Worm (Caenorhabditis elegans) whole organism, late embryonic: ENCODE measurements around the gene Y49F6B.14.

Source experiments
- C08G9.2 ChIP-seq: sonication (generic microtip); optimal IDR thresholded peaks from 2 replicates; lab custom pipeline; 2016; ENCODE audit warnings: mild to moderate bottlenecking, missing genetic modification characterization, moderate library complexity, missing compliant biosample characterization
- C38D4.7 ChIP-seq: fragments of 200-800 bp; sonication (Bioruptor generic); optimal IDR thresholded peaks from 2 replicates; lab custom pipeline; 2018; ENCODE audit warnings: mild to moderate bottlenecking, missing genetic modification characterization, moderate library complexity, missing compliant biosample characterization
- F13H6.1 ChIP-seq: sonication (generic microtip); optimal IDR thresholded peaks from 2 replicates; lab custom pipeline; 2016; ENCODE audit warnings: missing genetic modification characterization, missing compliant biosample characterization
- K02D7.2 ChIP-seq: sonication (generic microtip); optimal IDR thresholded peaks from 2 replicates; lab custom pipeline; 2017; ENCODE audit warnings: mild to moderate bottlenecking, missing genetic modification characterization, missing compliant biosample characterization
- K09A11.1 ChIP-seq: sonication (generic microtip); optimal IDR thresholded peaks from 2 replicates; lab custom pipeline; 2017; ENCODE audit warnings: antibody characterized with exemption, mild to moderate bottlenecking, missing genetic modification characterization, missing compliant biosample characterization; ENCODE audit not compliant: insufficient read depth
- Y22D7AL.16 ChIP-seq: sonication (generic microtip); optimal IDR thresholded peaks from 2 replicates; lab custom pipeline; 2016; ENCODE audit warnings: missing genetic modification characterization, missing compliant biosample characterization
- ahr-1 ChIP-seq: sonication (generic microtip); optimal IDR thresholded peaks from 2 replicates; lab custom pipeline; 2016; ENCODE audit warnings: missing genetic modification characterization, missing compliant biosample characterization
- ceh-14 ChIP-seq: sonication (generic microtip); optimal IDR thresholded peaks from 2 replicates; lab custom pipeline; 2016; ENCODE audit warnings: missing genotype, missing genetic modification characterization, missing compliant biosample characterization
- ceh-18 ChIP-seq: sonication (generic microtip); optimal IDR thresholded peaks from 2 replicates; lab custom pipeline; 2016; ENCODE audit warnings: missing genetic modification characterization, missing compliant biosample characterization
- ceh-30 ChIP-seq: fragments of 150-350 bp; optimal IDR thresholded peaks from 2 replicates; lab custom pipeline; 2014; ENCODE audit warnings: missing biosample characterization, missing genetic modification characterization
- ceh-31 ChIP-seq: sonication (generic microtip); optimal IDR thresholded peaks from 2 replicates; lab custom pipeline; 2016; ENCODE audit warnings: missing genetic modification characterization, missing compliant biosample characterization
- ceh-34 ChIP-seq: sonication (generic microtip); optimal IDR thresholded peaks from 2 replicates; lab custom pipeline; 2016; ENCODE audit warnings: mild to moderate bottlenecking, missing genetic modification characterization, missing compliant biosample characterization
- ceh-6 ChIP-seq: fragments of 200-800 bp; sonication (Bioruptor generic); optimal IDR thresholded peaks from 2 replicates; lab custom pipeline; 2018; ENCODE audit warnings: mild to moderate bottlenecking, missing genetic modification characterization, missing compliant biosample characterization
- ceh-9 ChIP-seq: sonication (generic microtip); optimal IDR thresholded peaks from 2 replicates; lab custom pipeline; 2016; ENCODE audit warnings: mild to moderate bottlenecking, missing genetic modification characterization, inconsistent platforms, missing compliant biosample characterization
- che-1 ChIP-seq: sonication (generic microtip); optimal IDR thresholded peaks from 2 replicates; lab custom pipeline; 2016; ENCODE audit warnings: mild to moderate bottlenecking, missing genetic modification characterization, missing compliant biosample characterization
- dve-1 ChIP-seq: sonication (generic microtip); optimal IDR thresholded peaks from 2 replicates; lab custom pipeline; 2017; ENCODE audit warnings: antibody characterized with exemption, mild to moderate bottlenecking, missing genetic modification characterization, missing compliant biosample characterization
- elt-2 ChIP-seq: sonication (generic microtip); optimal IDR thresholded peaks from 2 replicates; lab custom pipeline; 2016; ENCODE audit warnings: missing genetic modification reagents, missing genetic modification characterization, missing compliant biosample characterization
- ets-4 ChIP-seq: sonication (generic microtip); optimal IDR thresholded peaks from 2 replicates; lab custom pipeline; 2016; ENCODE audit warnings: missing genetic modification characterization, missing compliant biosample characterization
- fax-1 ChIP-seq: sonication (generic microtip); optimal IDR thresholded peaks from 2 replicates; lab custom pipeline; 2016; ENCODE audit warnings: missing genotype, missing genetic modification characterization, missing compliant biosample characterization
- fkh-10 ChIP-seq: fragments of 150-350 bp; optimal IDR thresholded peaks from 2 replicates; lab custom pipeline; 2014; ENCODE audit warnings: missing biosample characterization, missing genetic modification reagents, missing genetic modification characterization
- gmeb-2 ChIP-seq: sonication (generic microtip); optimal IDR thresholded peaks from 2 replicates; lab custom pipeline; 2016; ENCODE audit warnings: missing genetic modification characterization, inconsistent platforms, missing compliant biosample characterization
- hlh-13 ChIP-seq: fragments of 200-800 bp; sonication (Bioruptor generic); optimal IDR thresholded peaks from 2 replicates; lab custom pipeline; 2018; ENCODE audit warnings: mild to moderate bottlenecking, missing genetic modification characterization, missing compliant biosample characterization
- hlh-15 ChIP-seq: sonication (generic microtip); optimal IDR thresholded peaks from 2 replicates; lab custom pipeline; 2016; ENCODE audit warnings: missing genetic modification characterization, missing compliant biosample characterization
- hlh-6 ChIP-seq: sonication (generic microtip); optimal IDR thresholded peaks from 2 replicates; lab custom pipeline; 2016; ENCODE audit warnings: missing genotype, missing genetic modification characterization, missing compliant biosample characterization
- hlh-8 ChIP-seq: sonication (generic microtip); optimal IDR thresholded peaks from 2 replicates; lab custom pipeline; 2016; ENCODE audit warnings: missing genotype, missing genetic modification characterization, missing compliant biosample characterization
- lim-6 ChIP-seq: sonication (generic microtip); optimal IDR thresholded peaks from 2 replicates; lab custom pipeline; 2016; ENCODE audit warnings: missing genetic modification characterization, missing compliant biosample characterization
- madf-2 ChIP-seq: sonication (generic microtip); optimal IDR thresholded peaks from 2 replicates; lab custom pipeline; 2017; ENCODE audit warnings: missing genetic modification characterization, missing compliant biosample characterization
- mec-3 ChIP-seq: sonication (generic microtip); optimal IDR thresholded peaks from 2 replicates; lab custom pipeline; 2016; ENCODE audit warnings: borderline replicate concordance, missing genetic modification characterization, missing compliant biosample characterization
- nfya-1 ChIP-seq: sonication (generic microtip); optimal IDR thresholded peaks from 2 replicates; lab custom pipeline; 2017; ENCODE audit warnings: missing genetic modification characterization, mild to moderate bottlenecking, missing compliant biosample characterization, antibody characterized with exemption, moderate library complexity
- nhr-232 ChIP-seq: sonication (generic microtip); optimal IDR thresholded peaks from 2 replicates; lab custom pipeline; 2016; ENCODE audit warnings: missing genetic modification characterization, missing compliant biosample characterization
- npax-4 ChIP-seq: sonication (generic microtip); optimal IDR thresholded peaks from 2 replicates; lab custom pipeline; 2016; ENCODE audit warnings: missing genetic modification characterization, missing compliant biosample characterization
- odd-2 ChIP-seq: sonication (generic microtip); optimal IDR thresholded peaks from 2 replicates; lab custom pipeline; 2017; ENCODE audit warnings: antibody characterized with exemption, mild to moderate bottlenecking, missing genetic modification characterization, missing compliant biosample characterization
- pag-3 ChIP-seq: sonication (generic microtip); optimal IDR thresholded peaks from 2 replicates; lab custom pipeline; 2016; ENCODE audit warnings: missing compliant biosample characterization, missing genetic modification characterization, borderline replicate concordance
- pax-1 ChIP-seq: fragments of 150-350 bp; optimal IDR thresholded peaks from 2 replicates; lab custom pipeline; 2014; ENCODE audit warnings: missing biosample characterization, missing genetic modification characterization
- ref-2 ChIP-seq: sonication (generic microtip); optimal IDR thresholded peaks from 2 replicates; lab custom pipeline; 2016; ENCODE audit warnings: missing genetic modification characterization, missing compliant biosample characterization
- rnt-1 ChIP-seq: sonication (generic microtip); optimal IDR thresholded peaks from 2 replicates; lab custom pipeline; 2016; ENCODE audit warnings: missing genetic modification characterization, missing compliant biosample characterization
- sdc-2 ChIP-seq: sonication (generic microtip); optimal IDR thresholded peaks from 2 replicates; lab custom pipeline; 2016; ENCODE audit warnings: missing genotype, missing genetic modification characterization, missing compliant biosample characterization
- sox-2 ChIP-seq: fragments of 200-800 bp; sonication (Bioruptor generic); IDR thresholded peaks from 2 replicates; pipeline ENCODE4 v1.3.6; 2022; ENCODE audit warnings: missing genetic modification reagents, missing genetic modification characterization, missing compliant biosample characterization
- tbx-2 ChIP-seq: sonication (generic microtip); optimal IDR thresholded peaks from 2 replicates; lab custom pipeline; 2016; ENCODE audit warnings: missing genetic modification characterization, missing compliant biosample characterization
- tbx-7 ChIP-seq: sonication (generic microtip); optimal IDR thresholded peaks from 2 replicates; lab custom pipeline; 2016; ENCODE audit warnings: missing genotype, missing genetic modification characterization, missing compliant biosample characterization
- ttx-3 ChIP-seq: sonication (generic microtip); optimal IDR thresholded peaks from 2 replicates; lab custom pipeline; 2016; ENCODE audit warnings: missing genetic modification reagents, missing genetic modification characterization, missing compliant biosample characterization
- unc-3 ChIP-seq, 2 experiments: fragments of 200-800 bp in 1 of 2; sonication (Bioruptor generic) in 1 of 2; sonication (generic microtip) in 1 of 2; conservative IDR thresholded peaks in 1 of 2; optimal IDR thresholded peaks in 1 of 2; 2 replicates each; pipeline versions ENCODE4 v1.3.6 to Lab custom; 2016 to 2022; ENCODE audit warnings: missing compliant biosample characterization in 2 of 2, missing genetic modification characterization in 2 of 2, missing genetic modification reagents in 1 of 2
- unc-42 ChIP-seq: sonication (generic microtip); optimal IDR thresholded peaks from 2 replicates; lab custom pipeline; 2016; ENCODE audit warnings: missing genotype, missing genetic modification characterization, missing compliant biosample characterization
- unc-55 ChIP-seq: sonication (generic microtip); optimal IDR thresholded peaks from 2 replicates; lab custom pipeline; 2017; ENCODE audit warnings: missing biosample characterization, missing genetic modification reagents, missing genetic modification characterization
- zip-5 ChIP-seq: sonication (generic microtip); optimal IDR thresholded peaks from 2 replicates; lab custom pipeline; 2016; ENCODE audit warnings: missing genetic modification characterization, missing compliant biosample characterization

The Y49F6B.14 gene

ce11 chrII:3520988-3521850 is 5.9 kb upstream of the Y49F6B.14 start, which contains the start of gene W09G10.9 (continued):
- TF ChIP-seq mec-3 (tag; lab: Kevin White, UChicago) = no peak
- peak; percentile 39 for TF ChIP-seq ceh-31 (tag; lab: Kevin White, UChicago)
- TF ChIP-seq ceh-9 (tag; lab: Kevin White, UChicago) = peak; percentile 6
- peak; percentile 13 for TF ChIP-seq ceh-14 (tag; lab: Kevin White, UChicago)
- TF ChIP-seq dve-1 = peak; percentile 12
- TF ChIP-seq hlh-15 (tag; lab: Kevin White, UChicago) = peak; percentile 49
- no peak for TF ChIP-seq tbx-7
- TF ChIP-seq ahr-1 = peak; percentile 46
- TF ChIP-seq F13H6.1 (tag; lab: Kevin White, UChicago) = no peak
- TF ChIP-seq hlh-13 = peak; percentile 54
- TF ChIP-seq madf-2 = peak; percentile 76
- peak; percentile 80 for TF ChIP-seq tbx-2 (tag; lab: Kevin White, UChicago)
- peak; percentile 62 for TF ChIP-seq ceh-34 (tag; lab: Kevin White, UChicago)
- peak; percentile 65 for TF ChIP-seq nhr-232
- TF ChIP-seq unc-55 (GFP tag; lab: Kevin White, UChicago) = no peak
- peak; percentile 83 for TF ChIP-seq ceh-6 (GFP tag; lab: Kevin White, UChicago)
- TF ChIP-seq unc-42 (tag; lab: Kevin White, UChicago) = no peak
- peak; percentile 63 for TF ChIP-seq C38D4.7 (GFP tag; lab: Kevin White, UChicago)
- peak; percentile 63 for TF ChIP-seq rnt-1 (tag; lab: Kevin White, UChicago)
- peak; percentile 51 for TF ChIP-seq zip-5 (tag; lab: Kevin White, UChicago)
- no peak for TF ChIP-seq lim-6
- no peak for TF ChIP-seq odd-2 (tag; lab: Kevin White, UChicago)
- no peak for TF ChIP-seq fkh-10 (GFP tag; lab: Kevin White, UChicago)
- peak; percentile 68 for TF ChIP-seq ttx-3 (tag; lab: Kevin White, UChicago)
- peak; percentile 57 for TF ChIP-seq nfya-1

- peak; percentile 59 for TF ChIP-seq tbx-7
- peak; percentile 52 for TF ChIP-seq gmeb-2 (tag; lab: Kevin White, UChicago)
- TF ChIP-seq ceh-34 (tag; lab: Kevin White, UChicago) = peak; percentile 51
- peak; percentile 12 for TF ChIP-seq F13H6.1 (tag; lab: Kevin White, UChicago)
- TF ChIP-seq pag-3 = peak; percentile 19
- peak; percentile 85 for TF ChIP-seq unc-42 (tag; lab: Kevin White, UChicago)
- TF ChIP-seq C08G9.2 (tag; lab: Kevin White, UChicago) = peak; percentile 67
- peak; percentile 88 for TF ChIP-seq dve-1
- TF ChIP-seq elt-2 (tag; lab: Kevin White, UChicago) = peak; percentile 93
- TF ChIP-seq hlh-15 (tag; lab: Kevin White, UChicago) = peak; percentile 37
- peak; percentile 44 for TF ChIP-seq fax-1 (tag; lab: Kevin White, UChicago)
- TF ChIP-seq hlh-8 (tag; lab: Kevin White, UChicago) = peak; percentile 9
- TF ChIP-seq ttx-3 (tag; lab: Kevin White, UChicago) = peak; percentile 60
- TF ChIP-seq npax-4 (tag; lab: Kevin White, UChicago) = peak; percentile 46
- no peak for TF ChIP-seq unc-3 (GFP tag; conservative IDR thresholded peaks at IDR 0.05; lab: Robert Waterston, UW)
- peak; percentile 50 for TF ChIP-seq unc-3 (tag; optimal IDR thresholded peaks at IDR 0.05; lab: Kevin White, UChicago)
- peak; percentile 64 for TF ChIP-seq nfya-1
- TF ChIP-seq ceh-9 (tag; lab: Kevin White, UChicago) = peak; percentile 27
- no peak for TF ChIP-seq pax-1 (tag; lab: Kevin White, UChicago)
- TF ChIP-seq ceh-18 (tag; lab: Kevin White, UChicago) = peak; percentile 71
- no peak; the same call in 1 of the 2 replicates for TF ChIP-seq sox-2 (GFP tag; lab: Robert Waterston, UW)
- TF ChIP-seq K09A11.1 = peak; percentile 69
- peak; percentile 57 for TF ChIP-seq sdc-2
- TF ChIP-seq che-1 (tag; lab: Kevin White, UChicago) = peak; percentile 75
- TF ChIP-seq K02D7.2 (tag; lab: Kevin White, UChicago) = peak; percentile 61
- no peak for TF ChIP-seq unc-55 (GFP tag; lab: Kevin White, UChicago)
- no peak for TF ChIP-seq ahr-1
- no peak for TF ChIP-seq ceh-30 (tag; lab: Kevin White, UChicago)
- TF ChIP-seq ref-2 (tag; lab: Kevin White, UChicago) = peak; percentile 81
- peak; percentile 34 for TF ChIP-seq rnt-1 (tag; lab: Kevin White, UChicago)
- peak; percentile 46 for TF ChIP-seq Y22D7AL.16 (tag; lab: Kevin White, UChicago)
- TF ChIP-seq ceh-31 (tag; lab: Kevin White, UChicago) = peak; percentile 54
- peak; percentile 5 for TF ChIP-seq ets-4 (tag; lab: Kevin White, UChicago)
- peak; percentile 43 for TF ChIP-seq lim-6
- peak; percentile 85 for TF ChIP-seq hlh-6 (tag; lab: Kevin White, UChicago)
Observed at ce11 chrII:3518961-3519544, 3.8 kb upstream of the Y49F6B.14 start, which contains the start of gene clec-126. TSS of gene clec-126 (plus strand) at chrII:3519494.
